Fruit fly (Drosophila melanogaster): ENCODE data around the gene CG34447.

Gene CG34447

dm6 chr2L:2382971-2383370 is 36.8 kb downstream of the CG34447 start, which contains the start of gene PIG-Wa (continued):
- no peak for TF ChIP-seq CG32767 (GFP tag; IDR thresholded peaks at IDR 0.05)
- no peak for TF ChIP-seq zf30C (GFP tag; optimal IDR thresholded peaks at IDR 0.05)
- TF ChIP-seq abd-A (tag; optimal IDR thresholded peaks at IDR 0.05), result no peak
- TF ChIP-seq CG14710 (tag; optimal IDR thresholded peaks at IDR 0.05), result no peak
- TF ChIP-seq CG12942 (GFP tag; optimal IDR thresholded peaks at IDR 0.05), result no peak
- TF ChIP-seq psq (GFP tag; optimal IDR thresholded peaks at IDR 0.05), result no peak
- no peak for TF ChIP-seq fd102C (GFP tag; optimal IDR thresholded peaks at IDR 0.05)
- no peak for TF ChIP-seq Atf6 (GFP tag; IDR thresholded peaks at IDR 0.05)
- no peak for TF ChIP-seq Dad (GFP tag; optimal IDR thresholded peaks at IDR 0.05)
- TF ChIP-seq BEAF-32 (GFP tag; optimal IDR thresholded peaks at IDR 0.05), result peak; percentile 39
- no peak for TF ChIP-seq jumu (GFP tag; optimal IDR thresholded peaks at IDR 0.05)
- TF ChIP-seq CG12744 (GFP tag; optimal IDR thresholded peaks at IDR 0.05), result no peak
- TF ChIP-seq Awh (GFP tag; IDR thresholded peaks at IDR 0.05), result no peak
- TF ChIP-seq zen2 (GFP tag; IDR thresholded peaks at IDR 0.05; ENCODE audit: partially characterized antibody), result no peak; the same call in 2 of the 3 replicates
- no peak for TF ChIP-seq dimm (GFP tag; IDR thresholded peaks at IDR 0.05)
- no peak for TF ChIP-seq rib (GFP tag; IDR thresholded peaks at IDR 0.05)
- TF ChIP-seq insv (GFP tag; optimal IDR thresholded peaks at IDR 0.05), result no peak
- TF ChIP-seq CG6254 (GFP tag; optimal IDR thresholded peaks at IDR 0.05), result no peak
- no peak for TF ChIP-seq so (GFP tag; IDR thresholded peaks at IDR 0.05)
- TF ChIP-seq sim (GFP tag; IDR thresholded peaks at IDR 0.05), result no peak
- no peak for TF ChIP-seq tup (GFP tag; optimal IDR thresholded peaks at IDR 0.05)
- TF ChIP-seq dm (GFP tag; optimal IDR thresholded peaks at IDR 0.05), result no peak
- no peak for TF ChIP-seq shn (GFP tag; optimal IDR thresholded peaks at IDR 0.05)
- TF ChIP-seq gcm2 (GFP tag; optimal IDR thresholded peaks at IDR 0.05), result no peak
- no peak for TF ChIP-seq zfh2 (GFP tag; optimal IDR thresholded peaks at IDR 0.05)
- no peak for TF ChIP-seq TFAM (GFP tag; optimal IDR thresholded peaks at IDR 0.05)
- TF ChIP-seq Atf3 (GFP tag; optimal IDR thresholded peaks at IDR 0.05), result no peak
- TF ChIP-seq jigr1 (GFP tag; IDR thresholded peaks at IDR 0.05), result no peak
- no peak for TF ChIP-seq Adf1 (GFP tag; IDR thresholded peaks at IDR 0.05)
- TF ChIP-seq CG13287 (GFP tag; IDR thresholded peaks at IDR 0.05; ENCODE audit: partially characterized antibody), result peak; percentile 62
- TF ChIP-seq CG8765 (GFP tag; IDR thresholded peaks at IDR 0.05), result no peak
- peak; percentile 6 for TF ChIP-seq mam (GFP tag; optimal IDR thresholded peaks at IDR 0.05)
- no peak for TF ChIP-seq pho (GFP tag; optimal IDR thresholded peaks at IDR 0.05)
- TF ChIP-seq CG10366 (GFP tag; IDR thresholded peaks at IDR 0.05), result no peak
- no peak for TF ChIP-seq Mad (GFP tag; optimal IDR thresholded peaks at IDR 0.05)
- TF ChIP-seq CG7786 (GFP tag; optimal IDR thresholded peaks at IDR 0.05), result no peak
- TF ChIP-seq bbx (GFP tag; IDR thresholded peaks at IDR 0.05; ENCODE audit: partially characterized antibody), result peak; percentile 38; the same call in 1 of the 2 replicates
- no peak for TF ChIP-seq CG10462 (GFP tag; optimal IDR thresholded peaks at IDR 0.05)
- no peak for TF ChIP-seq CG4404 (GFP tag; IDR thresholded peaks at IDR 0.05)
- no peak for TF ChIP-seq repo (GFP tag; optimal IDR thresholded peaks at IDR 0.05)
- no peak for TF ChIP-seq CG13894 (tag; optimal IDR thresholded peaks at IDR 0.05)
- TF ChIP-seq lola (GFP tag; optimal IDR thresholded peaks at IDR 0.05), result no peak
- no peak for TF ChIP-seq CG6654 (GFP tag; optimal IDR thresholded peaks at IDR 0.05)
- TF ChIP-seq Elba2 (GFP tag; optimal IDR thresholded peaks at IDR 0.05), result peak; percentile 82
- TF ChIP-seq HmgD (GFP tag; optimal IDR thresholded peaks at IDR 0.05), result peak; percentile 29
- TF ChIP-seq CG13775 (GFP tag; optimal IDR thresholded peaks at IDR 0.05), result no peak
- TF ChIP-seq MTF-1 (GFP tag; optimal IDR thresholded peaks at IDR 0.05; ENCODE audit: borderline replicate concordance), result no peak
- no peak for TF ChIP-seq CG7357 (GFP tag; IDR thresholded peaks at IDR 0.05)
- TF ChIP-seq fd96Cb (tag; optimal IDR thresholded peaks at IDR 0.05), result no peak
- no peak for TF ChIP-seq CG14965 (GFP tag; optimal IDR thresholded peaks at IDR 0.05; ENCODE audit: borderline replicate concordance)
- TF ChIP-seq CG1832 (GFP tag; optimal IDR thresholded peaks at IDR 0.05), result no peak
- no peak for TF ChIP-seq Lpt (GFP tag; optimal IDR thresholded peaks at IDR 0.05)

Data from whole organism, embryonic.